Worm (Caenorhabditis elegans): ENCODE data around the gene ZK596.2.

ce11 chrIV:10950363-10951214, 41.5 kb upstream of the ZK596.2 start:
- no peak for TF ChIP-seq ama-1 (optimal IDR thresholded peaks at IDR 0.05)
- no peak for TF ChIP-seq hmbx-1 (tag; optimal IDR thresholded peaks at IDR 0.05)
- no peak for TF ChIP-seq F13C5.2 (tag; optimal IDR thresholded peaks at IDR 0.05)
- no peak for TF ChIP-seq hnd-1 (tag; optimal IDR thresholded peaks at IDR 0.05)
- no peak for TF ChIP-seq tbx-11 (GFP tag; IDR thresholded peaks at IDR 0.05)
- no peak for TF ChIP-seq sea-1 (GFP tag; conservative IDR thresholded peaks at IDR 0.05)
- no peak for TF ChIP-seq ets-7 (tag; optimal IDR thresholded peaks at IDR 0.05)
- no peak for TF ChIP-seq tbx-37 (GFP tag; conservative IDR thresholded peaks at IDR 0.05)
- TF ChIP-seq aly-1 (tag; optimal IDR thresholded peaks at IDR 0.05): no peak
- no peak for TF ChIP-seq flt-1 (GFP tag; IDR thresholded peaks at IDR 0.05)

Measured in whole organism, early embryonic.